Worm (Caenorhabditis elegans): ENCODE measurements around the gene tsg-101.
A peak's percentile ranks its signal among the peaks of the same experiment; 100 is the strongest.

tsg-101 gene

DNA sequence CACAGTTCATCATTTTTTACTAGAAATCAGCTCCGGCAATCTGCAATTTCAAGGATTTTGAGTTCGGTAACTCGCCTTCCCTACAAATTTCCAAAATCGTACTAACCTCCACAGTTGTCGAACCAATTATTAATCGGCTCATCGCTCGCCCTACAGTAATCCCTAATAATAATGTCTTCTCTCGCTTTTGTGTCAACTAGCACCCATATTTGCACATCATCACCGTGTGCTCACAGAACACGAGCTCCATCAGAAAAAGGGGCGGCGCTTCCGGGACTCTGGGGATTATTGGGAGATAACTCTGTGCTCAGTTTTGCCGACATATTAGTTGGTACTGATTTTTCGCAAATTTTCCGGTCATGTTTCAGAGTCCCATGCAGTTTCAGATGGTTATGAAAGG lies 16.5 kb downstream of the tsg-101 start, which contains the start of gene ceh-53:
Gene ceh-53 (plus strand): TSS at position 301 of the 400 bp plus-strand sequence.
- TF ChIP-seq egl-27 (tag; optimal IDR thresholded peaks at IDR 0.05), result no peak
- TF ChIP-seq tlp-1 (tag; optimal IDR thresholded peaks at IDR 0.05), result no peak
- no peak for TF ChIP-seq ceh-88 (GFP tag; IDR thresholded peaks at IDR 0.05)
- no peak for TF ChIP-seq elt-2 (tag; optimal IDR thresholded peaks at IDR 0.05)
- TF ChIP-seq lir-3 (tag; optimal IDR thresholded peaks at IDR 0.05; ENCODE audit: poor library complexity), result no peak
- no peak for TF ChIP-seq nhr-19 (GFP tag; conservative IDR thresholded peaks at IDR 0.05)
- TF ChIP-seq vab-15 (tag; optimal IDR thresholded peaks at IDR 0.05), result no peak
- no peak for TF ChIP-seq ztf-4 (tag; optimal IDR thresholded peaks at IDR 0.05)
- no peak for TF ChIP-seq ceh-82 (tag; optimal IDR thresholded peaks at IDR 0.05)
- TF ChIP-seq pax-3 (tag; optimal IDR thresholded peaks at IDR 0.05), result no peak
- TF ChIP-seq isw-1 (GFP tag; IDR thresholded peaks at IDR 0.05), result no peak
- no peak for TF ChIP-seq fkh-8 (tag; optimal IDR thresholded peaks at IDR 0.05)
- no peak for TF ChIP-seq sptf-1 (tag; optimal IDR thresholded peaks at IDR 0.05)
- no peak for TF ChIP-seq aly-2 (tag; optimal IDR thresholded peaks at IDR 0.05)
- TF ChIP-seq sup-37 (GFP tag; optimal IDR thresholded peaks at IDR 0.05), result no peak
- TF ChIP-seq ces-1 (GFP tag; optimal IDR thresholded peaks at IDR 0.05), result no peak
- no peak for TF ChIP-seq pqm-1 (tag; optimal IDR thresholded peaks at IDR 0.05)

DNA sequence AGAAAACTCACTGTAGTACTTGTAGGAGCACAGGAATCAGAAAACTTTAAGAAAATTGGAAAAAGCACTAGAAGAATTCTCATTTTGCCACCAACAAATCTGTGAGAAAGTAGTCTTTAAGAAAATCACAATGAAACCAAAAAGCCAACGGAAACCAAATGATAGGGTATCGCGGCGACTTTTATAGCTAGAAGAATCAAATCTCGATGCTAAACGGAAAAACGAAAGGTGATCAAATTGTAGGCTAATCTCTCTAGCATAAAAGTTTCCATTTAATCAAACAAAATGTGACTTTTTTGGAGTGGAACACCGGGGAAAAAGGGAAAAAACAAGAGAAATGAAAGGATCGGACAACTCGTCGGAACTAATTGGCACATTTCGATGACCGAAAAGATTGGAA lies 18.0 kb downstream of the tsg-101 start, which contains the start of gene C09G12.17:
Gene C09G12.17 (minus strand): TSS at position 101 of the 400 bp plus-strand sequence.
- TF ChIP-seq swsn-7 (tag; optimal IDR thresholded peaks at IDR 0.05), result no peak
- no peak for TF ChIP-seq grh-1 (GFP tag; IDR thresholded peaks at IDR 0.05)
- TF ChIP-seq F16B12.6 (tag; optimal IDR thresholded peaks at IDR 0.05), result no peak
- no peak for TF ChIP-seq alr-1 (tag; optimal IDR thresholded peaks at IDR 0.05; ENCODE audit: borderline replicate concordance)
- TF ChIP-seq nhr-237 (tag; optimal IDR thresholded peaks at IDR 0.05), result no peak
- TF ChIP-seq tbx-2 (tag; optimal IDR thresholded peaks at IDR 0.05), result no peak
- no peak for TF ChIP-seq sup-37 (GFP tag; optimal IDR thresholded peaks at IDR 0.05)
- TF ChIP-seq nhr-19 (GFP tag; conservative IDR thresholded peaks at IDR 0.05), result no peak
- TF ChIP-seq mdl-1 (tag; optimal IDR thresholded peaks at IDR 0.05), result no peak
- no peak for TF ChIP-seq aha-1 (tag; optimal IDR thresholded peaks at IDR 0.05)
- no peak for TF ChIP-seq sox-4 (tag; optimal IDR thresholded peaks at IDR 0.05)
- TF ChIP-seq dsc-1 (tag; optimal IDR thresholded peaks at IDR 0.05), result no peak
- no peak for TF ChIP-seq efl-1 (optimal IDR thresholded peaks at IDR 0.05)
- no peak for TF ChIP-seq efl-1 (GFP tag; optimal IDR thresholded peaks at IDR 0.05 in 1 of 2)
- TF ChIP-seq lin-35 (GFP tag; optimal IDR thresholded peaks at IDR 0.05), result no peak
- no peak for TF ChIP-seq mef-2 (tag; optimal IDR thresholded peaks at IDR 0.05)
- no peak for TF ChIP-seq nhr-12 (tag; optimal IDR thresholded peaks at IDR 0.05)
- no peak for TF ChIP-seq lin-14 (GFP tag; optimal IDR thresholded peaks at IDR 0.05)

DNA sequence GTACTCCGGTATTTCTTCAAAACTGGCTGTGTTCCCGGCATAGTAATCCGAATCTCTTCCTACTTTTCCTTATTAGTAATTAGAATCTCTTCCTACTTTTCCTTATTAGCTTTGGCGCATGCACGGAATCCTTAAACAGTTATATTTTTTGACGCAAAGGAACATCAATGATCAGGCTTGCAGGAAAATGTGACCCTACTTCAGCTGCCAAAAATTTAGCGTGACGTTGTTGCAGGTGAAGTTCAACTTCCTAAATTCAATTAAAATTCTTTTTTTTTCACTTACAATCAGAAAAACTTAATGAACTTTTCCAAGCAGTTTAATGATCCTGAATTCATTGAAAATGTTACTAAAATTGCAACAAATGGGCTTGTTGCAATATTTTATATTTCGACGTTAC lies 21.1 kb downstream of the tsg-101 start, which contains the start of gene srz-79:
Gene srz-79 (plus strand): TSS at position 301 of the 400 bp plus-strand sequence.
- TF ChIP-seq hlh-4 (tag; optimal IDR thresholded peaks at IDR 0.05) (peak; percentile 41), hlh-17 (GFP tag; optimal IDR thresholded peaks at IDR 0.05; ENCODE audit: borderline replicate concordance) (no peak)

DNA sequence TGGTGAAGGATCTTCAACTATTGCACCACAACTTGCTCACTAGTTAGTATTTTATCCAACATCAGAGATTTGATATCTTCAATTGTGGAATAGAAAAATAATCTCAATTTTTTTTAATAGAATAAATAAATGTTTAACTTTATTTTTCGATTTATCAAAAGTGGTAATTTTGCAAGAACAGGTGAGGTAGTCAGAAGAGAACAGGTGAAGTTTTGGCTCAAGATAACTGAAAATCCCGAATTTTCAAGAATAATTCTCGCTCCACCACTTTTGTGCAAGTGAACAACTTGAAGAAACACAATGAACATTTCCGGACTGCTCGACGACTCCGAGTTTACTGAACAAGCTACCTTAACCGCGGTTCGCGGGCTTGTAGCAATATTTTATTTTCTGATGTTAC lies 22.9 kb downstream of the tsg-101 start, which contains the start of gene srz-78:
Gene srz-78 (plus strand): TSS at position 301 of the 400 bp plus-strand sequence.
- no peak for TF ChIP-seq lin-35 (GFP tag; optimal IDR thresholded peaks at IDR 0.05)
- no peak for TF ChIP-seq efl-1 (optimal IDR thresholded peaks at IDR 0.05)
- peak in 1 of 2 experiments; percentile 32 for TF ChIP-seq efl-1 (GFP tag; optimal IDR thresholded peaks at IDR 0.05 in 1 of 2)
- no peak for TF ChIP-seq tlp-1 (tag; optimal IDR thresholded peaks at IDR 0.05)
- no peak for TF ChIP-seq vab-15 (tag; optimal IDR thresholded peaks at IDR 0.05)
- no peak for TF ChIP-seq C34B4.2 (tag; optimal IDR thresholded peaks at IDR 0.05)
- no peak for TF ChIP-seq unc-62 (GFP tag; optimal IDR thresholded peaks at IDR 0.05)
